Worm (Caenorhabditis elegans): ENCODE results near the gene C53A5.16.

Gene C53A5.16

DNA sequence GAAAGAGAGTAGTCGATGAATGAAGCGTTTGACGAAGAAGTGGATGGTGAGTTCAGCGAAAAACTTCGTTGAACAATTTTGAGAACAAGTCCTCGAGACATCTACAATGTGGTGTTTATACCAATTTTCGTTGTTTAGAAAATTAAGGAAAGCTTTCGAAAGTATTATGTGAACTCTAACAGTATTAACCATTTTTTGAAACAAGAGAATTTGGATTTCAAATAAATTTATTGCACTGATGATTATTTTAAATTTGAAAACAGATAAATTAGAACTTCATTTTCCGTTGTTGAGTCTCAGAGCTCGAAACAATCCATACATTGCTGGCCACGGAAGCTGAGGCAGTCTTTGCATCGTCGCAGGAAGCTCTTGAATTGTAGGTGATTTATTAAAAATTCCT is at the start of gene C53A5.16:
Gene C53A5.16, minus strand, starts transcription at position 101 of the 400 bp plus-strand sequence.
- no peak for TF ChIP-seq unc-62 (GFP tag; optimal IDR thresholded peaks at IDR 0.05)

DNA sequence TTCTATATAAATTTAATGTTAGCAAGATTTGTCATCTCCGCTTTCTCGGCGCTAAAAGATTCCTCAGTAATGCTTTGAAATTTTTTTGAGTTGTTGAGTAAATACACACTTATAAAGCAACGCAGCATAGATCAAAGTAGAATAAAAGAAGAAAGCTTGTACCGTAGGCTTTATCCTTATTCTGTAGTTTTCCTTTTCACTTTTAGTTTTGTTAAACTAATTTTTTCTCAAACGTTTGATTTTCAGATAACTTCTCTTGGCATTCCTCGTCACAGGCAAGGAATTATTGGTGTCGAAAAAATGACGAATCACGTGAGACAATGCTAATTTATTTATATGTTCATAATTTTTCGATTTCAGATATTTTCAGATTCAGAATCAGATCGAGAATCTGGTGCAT is 40.2 kb upstream of the C53A5.16 start, which contains the start of gene C53A5.11:
Gene C53A5.11, plus strand, starts transcription at position 301 of the 400 bp plus-strand sequence.
- TF ChIP-seq unc-62 (GFP tag; optimal IDR thresholded peaks at IDR 0.05) = no peak

DNA sequence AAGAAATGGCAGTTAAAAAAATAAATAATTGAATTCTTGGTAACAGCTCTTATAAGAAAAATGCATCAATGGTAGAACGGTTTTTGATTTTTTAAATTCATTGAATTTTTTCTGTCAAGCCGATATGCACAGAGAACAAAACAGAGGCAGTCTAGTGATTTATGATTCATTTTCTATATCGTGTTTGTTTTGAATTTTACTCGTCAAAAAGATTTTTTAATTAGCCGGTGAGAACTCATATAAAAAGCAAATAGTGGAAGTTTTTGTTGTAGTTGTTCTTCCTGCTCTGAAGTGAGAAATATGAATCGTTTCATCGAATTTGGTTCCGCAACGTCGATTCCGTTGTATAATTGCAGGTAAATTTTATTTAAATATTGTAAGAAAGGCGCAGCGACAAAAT is 36.9 kb upstream of the C53A5.16 start, which contains the start of gene srt-32:
Gene srt-32, plus strand, starts transcription at position 301 of the 400 bp plus-strand sequence.
- TF ChIP-seq unc-62 (GFP tag; optimal IDR thresholded peaks at IDR 0.05) = no peak

DNA sequence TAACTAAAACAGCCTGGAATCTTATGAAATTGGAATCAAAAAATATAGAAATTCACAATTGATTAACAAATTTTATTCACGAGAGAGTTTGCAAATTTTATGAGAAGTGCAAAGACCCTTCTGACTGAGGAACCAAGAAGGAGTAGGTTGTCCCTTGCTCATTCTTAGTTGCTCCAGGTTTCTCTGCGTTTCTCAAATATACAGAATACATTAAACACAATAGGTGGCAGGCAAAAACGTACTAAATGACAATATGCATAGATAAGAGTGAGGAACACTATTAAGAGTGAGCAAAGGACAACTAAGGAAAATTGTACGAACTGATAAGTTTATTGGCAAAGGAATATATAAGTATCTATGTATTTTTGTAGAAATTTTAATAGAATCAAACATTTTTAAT is 36.3 kb upstream of the C53A5.16 start, which contains the start of gene C53A5.9:
Gene C53A5.9, minus strand, starts transcription at position 101 of the 400 bp plus-strand sequence.
- TF ChIP-seq unc-62 (GFP tag; optimal IDR thresholded peaks at IDR 0.05) = no peak

DNA sequence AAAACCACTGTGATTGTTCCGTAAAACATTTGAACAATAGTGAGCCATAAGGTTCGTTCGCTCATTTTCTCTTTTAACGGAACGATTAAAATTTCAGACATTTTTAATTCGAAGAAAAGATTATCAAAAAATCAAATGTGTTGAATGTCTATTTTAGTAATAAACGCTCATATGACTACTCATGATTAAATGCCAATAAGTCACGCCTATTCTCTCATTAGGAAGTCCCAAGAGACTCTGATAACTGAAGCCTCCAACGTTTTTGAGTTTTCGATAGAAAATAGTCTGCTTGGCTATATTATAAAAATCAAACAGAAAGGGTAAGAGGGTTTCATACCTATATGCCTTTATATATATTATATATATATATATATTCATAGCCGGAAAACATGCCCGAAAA is 33.8 kb upstream of the C53A5.16 start, which contains the start of gene srg-47:
Gene srg-47, minus strand, starts transcription at position 101 of the 400 bp plus-strand sequence.
- no peak for TF ChIP-seq unc-62 (GFP tag; optimal IDR thresholded peaks at IDR 0.05)

DNA sequence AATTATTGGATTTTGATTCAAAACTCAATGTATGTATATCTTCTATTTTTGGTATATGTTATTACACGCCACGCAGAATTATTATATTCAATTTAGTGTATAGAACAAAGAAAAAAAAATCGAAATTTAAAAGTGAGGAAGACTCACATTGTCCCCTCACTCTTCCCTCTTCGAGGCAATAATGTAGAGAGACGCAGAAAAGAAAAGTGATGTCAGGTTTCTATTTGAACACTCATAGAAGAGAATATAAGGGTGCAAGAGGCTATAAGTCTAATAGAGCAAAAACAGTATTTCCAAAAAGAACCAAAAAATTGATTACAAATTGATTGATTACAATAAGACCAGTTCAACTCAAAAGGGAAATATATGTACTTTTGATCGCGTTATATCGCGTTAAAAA is 26.1 kb upstream of the C53A5.16 start:
- TF ChIP-seq unc-62 (GFP tag; optimal IDR thresholded peaks at IDR 0.05) = no peak

DNA sequence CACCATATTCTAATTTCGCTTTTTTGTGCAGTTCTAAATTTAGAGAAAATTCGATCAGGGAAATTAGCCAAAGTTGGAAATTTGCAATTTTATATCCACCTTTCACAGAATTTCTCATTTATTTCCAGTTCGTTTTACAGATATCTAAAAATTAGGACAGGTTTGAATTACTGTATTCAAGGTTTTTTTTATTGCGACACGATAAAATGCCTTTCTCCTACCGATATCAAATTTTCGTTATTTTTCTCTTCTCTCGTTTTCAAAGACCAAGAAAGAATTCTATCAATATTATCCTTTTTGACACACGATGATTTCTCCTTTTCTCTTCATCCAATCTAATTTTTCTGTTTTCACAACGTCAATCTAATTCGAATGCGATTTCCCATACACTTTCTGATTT is 24.2 kb upstream of the C53A5.16 start, which contains the start of gene C53A5.13:
Gene C53A5.13, plus strand, starts transcription at position 301 of the 400 bp plus-strand sequence.
- no peak for TF ChIP-seq unc-62 (GFP tag; optimal IDR thresholded peaks at IDR 0.05)

DNA sequence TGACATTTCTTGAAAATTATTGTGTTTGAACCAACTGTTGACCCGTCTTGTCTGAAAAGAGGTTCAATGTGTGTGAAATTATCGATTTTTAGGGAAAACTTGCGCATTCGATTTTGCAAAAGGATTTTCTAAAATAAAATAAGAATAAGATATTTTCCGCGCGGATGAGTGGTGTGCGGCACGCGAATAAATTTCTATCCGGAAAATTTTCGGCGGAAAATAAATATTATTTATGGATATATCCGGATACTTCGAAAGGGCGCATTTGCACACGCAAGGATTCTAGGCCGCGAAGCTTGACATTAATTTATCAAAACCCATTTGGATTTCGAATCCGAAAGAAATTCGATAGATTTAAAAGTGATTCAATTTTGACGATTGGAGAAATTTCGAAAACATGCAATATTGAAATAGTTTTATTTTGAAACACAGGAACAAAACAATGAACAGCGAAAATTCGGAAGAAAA is 23.4 kb upstream of the C53A5.16 start, which contains the start of gene rike-1:
Gene rike-1, minus strand, starts transcription at position 51 of the 468 bp plus-strand sequence.
- no peak for TF ChIP-seq unc-62 (GFP tag; optimal IDR thresholded peaks at IDR 0.05)

DNA sequence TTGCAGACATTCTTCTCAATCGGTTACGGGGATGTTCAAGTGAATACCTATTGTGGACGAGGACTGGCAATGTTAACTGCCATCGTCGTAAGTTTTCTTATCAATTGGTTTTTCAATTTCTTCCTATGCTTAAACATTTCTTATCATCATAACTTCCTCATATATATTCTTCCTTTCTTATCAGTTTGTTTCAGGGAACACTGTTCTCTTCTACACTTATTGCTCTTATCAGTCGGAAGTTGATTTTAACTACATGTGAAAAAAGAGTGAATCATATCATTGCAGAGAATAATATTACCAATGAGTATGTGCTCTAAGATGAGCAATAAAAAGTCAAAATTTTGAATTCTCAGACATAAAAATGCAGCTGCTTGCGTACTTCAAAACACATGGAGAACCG is 19.7 kb upstream of the C53A5.16 start:
- TF ChIP-seq unc-62 (GFP tag; optimal IDR thresholded peaks at IDR 0.05) = no peak

DNA sequence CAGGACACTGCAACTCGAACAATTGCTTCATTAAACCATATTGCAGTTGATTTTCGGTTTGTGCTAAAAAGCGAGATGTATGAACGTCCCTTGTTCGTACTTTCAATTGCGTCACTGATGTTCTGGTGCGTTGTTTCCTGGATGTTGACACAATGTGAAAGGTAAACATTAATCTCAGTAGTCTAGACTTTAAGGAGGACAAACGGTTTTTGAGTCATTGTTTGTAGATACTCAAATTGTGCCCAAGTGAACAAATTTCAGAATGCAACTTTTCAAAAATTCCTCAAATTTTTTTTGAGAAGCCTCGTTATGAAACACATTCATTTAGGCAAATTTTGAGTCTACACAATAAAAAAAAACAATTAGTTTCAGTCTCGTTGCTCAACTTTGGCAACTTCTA is 18.5 kb upstream of the C53A5.16 start:
- no peak for TF ChIP-seq unc-62 (GFP tag; optimal IDR thresholded peaks at IDR 0.05)

DNA sequence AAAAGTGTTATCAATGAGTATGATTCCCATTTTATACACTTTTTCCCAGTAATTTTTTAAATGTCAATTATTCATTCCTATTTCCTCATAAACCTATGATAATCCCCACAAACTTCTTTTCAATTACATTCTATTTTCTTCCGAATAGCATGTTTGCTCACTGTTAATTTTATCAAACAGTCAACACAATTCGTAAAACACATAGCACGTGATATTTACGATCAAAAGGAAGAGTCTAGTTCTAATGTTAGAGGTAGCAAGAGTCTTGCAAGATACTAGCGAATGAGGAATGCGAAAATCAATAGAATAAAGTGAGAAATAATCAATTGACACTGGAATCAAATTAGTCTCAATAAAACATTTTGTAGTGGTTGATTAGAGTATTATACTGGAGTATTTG is 16.9 kb upstream of the C53A5.16 start:
- no peak for TF ChIP-seq unc-62 (GFP tag; optimal IDR thresholded peaks at IDR 0.05)

DNA sequence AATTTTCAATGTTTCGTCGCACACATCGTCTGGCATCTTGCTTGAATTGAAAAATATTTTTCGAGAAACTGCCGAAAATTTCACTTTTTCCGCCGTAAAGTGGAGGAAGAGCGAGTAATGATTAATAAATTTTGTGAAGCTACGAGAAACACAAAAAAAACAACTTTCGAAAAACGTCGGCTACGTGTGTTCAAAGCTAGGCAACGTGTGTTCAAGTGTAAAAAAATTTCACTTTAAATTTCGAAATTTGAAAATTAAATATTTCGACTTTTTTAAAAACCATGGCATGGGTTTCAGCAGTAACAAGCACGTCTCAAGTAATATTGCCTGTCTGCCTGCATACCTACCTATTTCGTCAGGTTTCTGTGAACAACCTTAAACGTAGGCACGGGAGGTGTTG is 13.9 kb upstream of the C53A5.16 start, which contains the start of gene tag-191:
Gene tag-191, minus strand, starts transcription at position 101 of the 400 bp plus-strand sequence.
- no peak for TF ChIP-seq unc-62 (GFP tag; optimal IDR thresholded peaks at IDR 0.05)

DNA sequence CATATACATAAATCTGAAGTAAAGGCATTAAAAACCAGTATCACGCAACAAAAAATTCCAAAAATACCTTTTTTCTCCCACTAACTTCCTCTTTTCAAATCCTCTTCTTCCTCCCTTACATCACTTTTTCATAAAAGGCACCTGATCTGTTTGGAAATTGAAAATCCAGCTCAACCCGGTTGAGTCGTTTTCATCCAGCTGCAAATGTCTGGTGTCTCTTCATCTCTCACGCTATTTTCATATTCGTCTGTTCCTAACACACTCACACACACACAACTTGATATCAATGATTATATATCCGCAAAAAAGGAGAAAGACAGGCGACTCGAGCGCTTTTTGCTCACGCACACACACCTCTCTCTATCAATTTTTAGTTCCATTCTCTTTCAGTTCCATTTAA is 10.0 kb upstream of the C53A5.16 start:
- no peak for TF ChIP-seq unc-62 (GFP tag; optimal IDR thresholded peaks at IDR 0.05)

DNA sequence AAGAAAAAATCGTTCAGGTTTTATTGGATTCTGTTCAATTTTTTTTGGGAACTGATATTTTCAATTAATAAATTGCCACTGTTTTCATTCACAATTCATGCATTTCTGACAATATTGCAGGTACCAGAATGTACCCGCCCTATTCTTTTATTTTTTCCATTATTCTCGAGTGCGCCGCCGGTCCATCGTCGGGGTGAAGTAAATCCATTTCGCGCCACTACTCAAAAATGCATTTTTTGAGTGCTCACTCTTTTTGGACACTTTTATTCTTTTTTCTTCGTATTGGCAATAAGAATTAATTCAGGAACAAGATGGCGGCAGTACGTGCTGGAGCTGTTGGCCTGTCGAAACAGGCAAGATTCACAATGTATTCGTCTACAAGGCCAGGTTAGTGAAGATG is 8.4 kb upstream of the C53A5.16 start, which contains the start of gene kcnl-4:
Gene kcnl-4, plus strand, starts transcription at position 301 of the 400 bp plus-strand sequence.
- no peak for TF ChIP-seq unc-62 (GFP tag; optimal IDR thresholded peaks at IDR 0.05)

DNA sequence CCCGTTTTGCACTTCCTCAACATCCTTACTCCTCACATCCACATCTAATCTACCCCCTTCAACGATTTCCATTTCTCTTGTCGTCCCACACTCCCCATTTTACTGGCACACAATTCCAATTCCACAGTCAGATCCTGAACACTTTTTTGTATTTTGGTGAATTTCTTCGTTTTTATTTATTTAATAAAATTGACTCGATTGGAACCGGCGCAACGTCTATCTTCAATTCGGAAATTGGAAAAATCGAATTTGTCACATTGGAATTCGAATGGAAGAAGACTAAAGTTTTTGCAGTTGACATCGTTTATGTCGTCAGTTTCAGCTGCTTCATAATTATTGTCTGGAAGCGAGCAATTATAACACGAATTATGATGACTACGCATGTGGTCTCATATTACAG is 4.8 kb upstream of the C53A5.16 start:
- no peak for TF ChIP-seq unc-62 (GFP tag; optimal IDR thresholded peaks at IDR 0.05)

DNA sequence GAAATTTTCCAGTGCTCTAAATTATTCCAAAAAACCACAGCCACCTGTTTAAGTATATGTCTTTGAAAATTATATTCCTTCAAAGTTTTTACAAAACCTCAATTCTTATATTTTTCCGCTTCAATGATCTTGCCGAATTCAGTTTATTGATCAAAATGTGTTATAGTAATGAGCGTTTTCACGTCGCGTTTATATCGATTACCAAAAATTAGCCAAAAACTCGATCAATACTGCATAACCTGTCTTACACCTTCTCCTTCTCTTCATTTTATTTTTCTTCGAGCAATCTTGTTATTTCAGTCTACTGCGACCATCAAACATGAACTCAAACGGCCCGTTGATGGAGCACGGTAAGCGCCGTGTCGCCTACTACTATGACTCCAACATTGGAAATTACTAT is 2.7 kb upstream of the C53A5.16 start, which contains the start of gene hda-1:
Gene hda-1, plus strand, starts transcription at position 301 of the 400 bp plus-strand sequence.
- TF ChIP-seq unc-62 (GFP tag; optimal IDR thresholded peaks at IDR 0.05) = no peak

DNA sequence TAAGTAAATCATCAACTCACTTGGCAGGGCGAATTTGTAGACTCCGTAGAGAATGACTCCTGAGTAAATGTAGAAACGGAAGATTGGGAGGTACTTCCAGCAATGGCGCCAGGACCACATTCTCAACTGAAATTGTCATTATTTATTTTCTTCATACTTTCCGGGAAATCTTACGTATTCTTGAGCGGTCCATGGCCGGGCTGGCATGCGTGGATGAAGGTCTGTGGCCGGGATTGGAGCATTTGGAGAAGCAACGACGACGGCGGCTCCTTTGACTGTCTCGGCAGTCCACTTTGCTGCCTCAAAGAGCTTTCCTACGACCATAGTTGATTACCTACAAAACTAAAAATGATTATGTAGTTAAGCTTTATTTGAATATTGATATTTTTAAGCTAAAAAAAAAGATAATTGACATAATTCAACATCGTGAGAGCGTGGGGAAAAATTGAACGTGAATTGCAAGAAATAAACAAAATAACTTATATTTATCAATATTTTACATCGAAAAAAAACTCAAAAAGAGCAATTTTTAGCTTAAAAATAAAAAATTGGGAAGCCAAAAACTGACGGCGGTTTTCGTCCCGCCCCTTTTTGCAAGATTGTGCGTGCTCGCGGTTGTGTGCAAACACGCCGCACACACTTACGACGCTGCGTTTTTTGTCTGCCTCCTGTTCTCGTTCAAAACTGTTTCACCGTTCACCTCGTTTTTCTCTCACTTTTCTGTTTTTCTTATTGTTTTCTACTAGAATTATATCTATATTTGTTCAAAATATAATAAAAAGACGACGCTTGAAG is 1.6 kb upstream of the C53A5.16 start, which contains the start of gene ril-1:
Gene ril-1, minus strand, starts transcription at position 342 of the 795 bp plus-strand sequence.
- TF ChIP-seq unc-62 (GFP tag; optimal IDR thresholded peaks at IDR 0.05) = no peak

Data from whole organism, dauer.